Fruit fly (Drosophila melanogaster) whole organism, embryonic: ENCODE measurements around the gene Cfp1.

ENCODE experiments used
- BEAF-32 ChIP-seq: fragments of 200-800 bp; sonication (Bioruptor generic); optimal IDR thresholded peaks from 3 replicates; lab custom pipeline; 2017; ENCODE audit warnings: missing biosample characterization, missing genetic modification characterization, mild to moderate bottlenecking, moderate library complexity, missing genetic modification reagents
- Bteb2 ChIP-seq: fragments of 200-800 bp; sonication (Bioruptor generic); optimal IDR thresholded peaks from 2 replicates; lab custom pipeline; 2016; ENCODE audit warnings: missing biosample characterization, missing genetic modification characterization
- C15 ChIP-seq: fragments of 200-800 bp; sonication (Bioruptor generic); IDR thresholded peaks from 3 replicates; pipeline ENCODE4 v1.3.6; 2022; ENCODE audit warnings: missing biosample characterization, missing genetic modification characterization
- CG10147 ChIP-seq: fragments of 200-800 bp; sonication (Bioruptor generic); optimal IDR thresholded peaks from 2 replicates; lab custom pipeline; 2019; ENCODE audit warnings: missing biosample characterization, mild to moderate bottlenecking, missing genetic modification characterization, moderate library complexity
- CG1024 ChIP-seq: fragments of 200-800 bp; sonication (Bioruptor generic); IDR thresholded peaks from 2 replicates; pipeline ENCODE4 v1.3.6; 2022; ENCODE audit warnings: missing biosample characterization, missing genetic modification characterization
- CG10431 ChIP-seq: fragments of 200-800 bp; sonication (Bioruptor generic); optimal IDR thresholded peaks from 3 replicates; lab custom pipeline; 2018; ENCODE audit warnings: missing biosample characterization, mild to moderate bottlenecking, missing genetic modification characterization
- CG10462 ChIP-seq: fragments of 200-800 bp; sonication (Bioruptor generic); optimal IDR thresholded peaks from 2 replicates; lab custom pipeline; 2016; ENCODE audit warnings: missing biosample characterization, missing genetic modification characterization
- CG10979 ChIP-seq: fragments of 200-800 bp; sonication (Bioruptor generic); optimal IDR thresholded peaks from 2 replicates; lab custom pipeline; 2018; ENCODE audit warnings: missing biosample characterization, mild to moderate bottlenecking, missing genetic modification characterization, moderate library complexity
- CG11696 ChIP-seq: fragments of 200-800 bp; sonication (Bioruptor generic); IDR thresholded peaks from 2 replicates; pipeline ENCODE4 v1.3.6; 2022; ENCODE audit warnings: missing biosample characterization, missing genetic modification characterization
- CG12104 ChIP-seq: fragments of 200-800 bp; sonication (Bioruptor generic); optimal IDR thresholded peaks from 3 replicates; lab custom pipeline; 2016; ENCODE audit warnings: missing biosample characterization, missing genetic modification characterization
- CG12236 ChIP-seq: fragments of 200-800 bp; sonication (Bioruptor generic); optimal IDR thresholded peaks from 2 replicates; lab custom pipeline; 2016; ENCODE audit warnings: missing biosample characterization, missing genetic modification characterization
- CG13287 ChIP-seq: fragments of 200-800 bp; sonication (Bioruptor generic); IDR thresholded peaks from 2 replicates; pipeline ENCODE4 v1.3.6; 2022; ENCODE audit warnings: missing biosample characterization, missing genetic modification characterization; ENCODE audit not compliant: partially characterized antibody
- CG14710 ChIP-seq: fragments of 200-800 bp; sonication (Bioruptor generic); optimal IDR thresholded peaks from 3 replicates; lab custom pipeline; 2019; ENCODE audit warnings: missing biosample characterization, mild to moderate bottlenecking, missing genetic modification characterization, moderate library complexity
- CG1602 ChIP-seq: fragments of 200-800 bp; sonication (Bioruptor generic); optimal IDR thresholded peaks from 3 replicates; lab custom pipeline; 2016; ENCODE audit warnings: missing biosample characterization, missing genetic modification characterization
- CG17912 ChIP-seq: fragments of 200-800 bp; sonication (Bioruptor generic); optimal IDR thresholded peaks from 2 replicates; lab custom pipeline; 2018; ENCODE audit warnings: missing biosample characterization, mild to moderate bottlenecking, missing genetic modification characterization
- CG18764 ChIP-seq: fragments of 200-800 bp; sonication (Bioruptor generic); optimal IDR thresholded peaks from 3 replicates; lab custom pipeline; 2016; ENCODE audit warnings: missing biosample characterization, missing genetic modification characterization
- CG2889 ChIP-seq: fragments of 200-800 bp; sonication (Bioruptor generic); IDR thresholded peaks from 3 replicates; pipeline ENCODE4 v1.3.6; 2022; ENCODE audit warnings: missing biosample characterization, missing genetic modification characterization
- CG3726 ChIP-seq: fragments of 200-800 bp; sonication (Bioruptor generic); IDR thresholded peaks from 3 replicates; pipeline ENCODE4, ENCODE4 v1.3.6; 2022; ENCODE audit warnings: missing biosample characterization, missing genetic modification characterization
- CG43689 ChIP-seq: fragments of 200-800 bp; sonication (Bioruptor generic); IDR thresholded peaks from 2 replicates; pipeline ENCODE4 v1.3.6; 2022; ENCODE audit warnings: missing biosample characterization, missing genetic modification characterization
- CG6689 ChIP-seq: fragments of 200-800 bp; sonication (Bioruptor generic); IDR thresholded peaks from 2 replicates; pipeline ENCODE4 v1.3.6; 2022; ENCODE audit warnings: missing biosample characterization, missing genetic modification characterization
- CG8944 ChIP-seq: fragments of 200-800 bp; sonication (Bioruptor generic); optimal IDR thresholded peaks from 3 replicates; lab custom pipeline; 2016; ENCODE audit warnings: missing biosample characterization, missing genetic modification characterization
- CrebB ChIP-seq: fragments of 200-800 bp; sonication (Bioruptor generic); optimal IDR thresholded peaks from 3 replicates; lab custom pipeline; 2018; ENCODE audit warnings: missing biosample characterization, mild to moderate bottlenecking, missing genetic modification characterization
- Deaf1 ChIP-seq: fragments of 200-800 bp; optimal IDR thresholded peaks from 3 replicates; lab custom pipeline; 2019; ENCODE audit warnings: missing biosample characterization, mild to moderate bottlenecking, missing genetic modification characterization, moderate library complexity
- Dip3 ChIP-seq: fragments of 200-800 bp; sonication (Bioruptor generic); optimal IDR thresholded peaks from 3 replicates; lab custom pipeline; 2016; ENCODE audit warnings: missing biosample characterization, missing genetic modification characterization
- E2f2 ChIP-seq: fragments of 200-800 bp; sonication (Bioruptor generic); IDR thresholded peaks from 2 replicates; pipeline ENCODE4 v1.3.6; 2022; ENCODE audit warnings: missing biosample characterization, missing genetic modification characterization
- Elba2 ChIP-seq: fragments of 200-800 bp; sonication (Bioruptor generic); optimal IDR thresholded peaks from 3 replicates; lab custom pipeline; 2016; ENCODE audit warnings: missing biosample characterization, missing genetic modification characterization
- Hey ChIP-seq: fragments of 200-800 bp; sonication (Bioruptor generic); optimal IDR thresholded peaks from 3 replicates; lab custom pipeline; 2018; ENCODE audit warnings: missing biosample characterization, mild to moderate bottlenecking, missing genetic modification characterization
- Hr39 ChIP-seq: fragments of >200 bp; optimal IDR thresholded peaks from 2 replicates; lab custom pipeline; 2017
- Hr78 ChIP-seq, 2 experiments: fragments of 200-800 bp in 1 of 2; fragments of >200 bp in 1 of 2; sonication (Bioruptor generic) in 1 of 2; optimal IDR thresholded peaks; 2 replicates each; lab custom pipeline; 2017 to 2019; ENCODE audit warnings: missing biosample characterization in 2 of 2, missing genetic modification characterization in 2 of 2, mild to moderate bottlenecking in 1 of 2, moderate library complexity in 1 of 2
- MBD-R2 ChIP-seq: fragments of 200-800 bp; sonication (Bioruptor generic); IDR thresholded peaks from 2 replicates; pipeline ENCODE4 v1.3.6; 2022; ENCODE audit warnings: missing biosample characterization, missing genetic modification characterization
- Rfx ChIP-seq: fragments of 200-800 bp; sonication (Bioruptor generic); IDR thresholded peaks from 2 replicates; pipeline ENCODE4 v1.3.6; 2022; ENCODE audit warnings: missing biosample characterization, missing genetic modification characterization
- Six4 ChIP-seq: fragments of 200-800 bp; sonication (Bioruptor generic); optimal IDR thresholded peaks from 2 replicates; lab custom pipeline; 2016; ENCODE audit warnings: missing biosample characterization, missing genetic modification characterization
- Vsx1 ChIP-seq: fragments of 200-800 bp; sonication (Bioruptor generic); optimal IDR thresholded peaks from 2 replicates; lab custom pipeline; 2017; ENCODE audit warnings: missing biosample characterization, mild to moderate bottlenecking, missing genetic modification characterization, missing genetic modification reagents
- bab2 ChIP-seq: fragments of 200-800 bp; sonication (Bioruptor generic); optimal IDR thresholded peaks from 2 replicates; lab custom pipeline; 2016; ENCODE audit warnings: missing biosample characterization, missing genetic modification characterization
- corto ChIP-seq: fragments of 200-800 bp; sonication (Bioruptor generic); optimal IDR thresholded peaks from 2 replicates; lab custom pipeline; 2016; ENCODE audit warnings: missing biosample characterization, mild to moderate bottlenecking, missing genetic modification characterization, moderate library complexity
- croc ChIP-seq: fragments of 200-800 bp; sonication (Bioruptor generic); conservative IDR thresholded peaks from 3 replicates; pipeline ENCODE4 v1.3.6; 2022; ENCODE audit warnings: missing biosample characterization, missing genetic modification characterization
- disco-r ChIP-seq: fragments of 200-800 bp; sonication (Bioruptor generic); optimal IDR thresholded peaks from 2 replicates; lab custom pipeline; 2016; ENCODE audit warnings: missing biosample characterization, missing genetic modification characterization
- fu2 ChIP-seq: fragments of 200-800 bp; sonication (Bioruptor generic); optimal IDR thresholded peaks from 2 replicates; lab custom pipeline; 2016; ENCODE audit warnings: missing biosample characterization, missing genetic modification characterization
- gem ChIP-seq: fragments of 200-800 bp; sonication (Bioruptor generic); optimal IDR thresholded peaks from 2 replicates; lab custom pipeline; 2019; ENCODE audit warnings: missing biosample characterization, mild to moderate bottlenecking, missing genetic modification characterization, moderate library complexity
- gfzf ChIP-seq: fragments of 200-800 bp; sonication (Bioruptor generic); optimal IDR thresholded peaks from 2 replicates; lab custom pipeline; 2016; ENCODE audit warnings: missing biosample characterization, mild to moderate bottlenecking, missing genetic modification characterization, moderate library complexity
- grau ChIP-seq: fragments of 200-800 bp; optimal IDR thresholded peaks from 3 replicates; lab custom pipeline; 2019; ENCODE audit warnings: missing biosample characterization, mild to moderate bottlenecking, missing genetic modification characterization, moderate library complexity
- h ChIP-seq: fragments of >200 bp; optimal IDR thresholded peaks from 2 replicates; lab custom pipeline; 2017
- her ChIP-seq: fragments of 200-800 bp; sonication (Bioruptor generic); optimal IDR thresholded peaks from 2 replicates; lab custom pipeline; 2016; ENCODE audit warnings: missing biosample characterization, missing genetic modification characterization
- ind ChIP-seq: fragments of 200-800 bp; sonication (Bioruptor generic); optimal IDR thresholded peaks from 3 replicates; lab custom pipeline; 2016; ENCODE audit warnings: missing biosample characterization, missing genetic modification characterization
- inv ChIP-seq: fragments of 200-800 bp; sonication (Bioruptor generic); IDR thresholded peaks from 2 replicates; pipeline ENCODE4 v1.3.6; 2022; ENCODE audit warnings: missing biosample characterization, missing genetic modification characterization; ENCODE audit not compliant: partially characterized antibody
- mirr ChIP-seq: fragments of 200-800 bp; sonication (Bioruptor generic); optimal IDR thresholded peaks from 3 replicates; lab custom pipeline; 2018; ENCODE audit warnings: missing biosample characterization, mild to moderate bottlenecking, missing genetic modification characterization
- mld ChIP-seq: fragments of 200-800 bp; sonication (Bioruptor generic); IDR thresholded peaks from 3 replicates; pipeline ENCODE4 v1.3.6; 2022; ENCODE audit warnings: missing biosample characterization, missing genetic modification characterization; ENCODE audit not compliant: partially characterized antibody
- sisA ChIP-seq: fragments of 200-800 bp; sonication (Bioruptor generic); IDR thresholded peaks from 2 replicates; pipeline ENCODE4 v1.3.6; 2022; ENCODE audit warnings: missing biosample characterization, missing genetic modification characterization
- sqz ChIP-seq: fragments of 200-800 bp; sonication (Bioruptor generic); optimal IDR thresholded peaks from 3 replicates; lab custom pipeline; 2018; ENCODE audit warnings: missing biosample characterization, mild to moderate bottlenecking, missing genetic modification characterization
- vfl ChIP-seq: fragments of 200-800 bp; sonication (Bioruptor generic); optimal IDR thresholded peaks from 2 replicates; lab custom pipeline; 2016; ENCODE audit warnings: missing biosample characterization, missing genetic modification characterization
- yki ChIP-seq: fragments of >200 bp; optimal IDR thresholded peaks from 3 replicates; lab custom pipeline; 2018
- zfh1 ChIP-seq: fragments of 200-800 bp; sonication (Bioruptor generic); IDR thresholded peaks from 3 replicates; pipeline ENCODE4 v1.3.6; 2022; ENCODE audit warnings: missing biosample characterization, missing genetic modification characterization

The Cfp1 gene

dm6 chrX:9297661-9298433 lies 25.1 kb upstream of the Cfp1 start (continued):
- no peak for TF ChIP-seq CG2889 (GFP tag; lab: Robert Waterston, UW)
- no peak for TF ChIP-seq Elba2 (GFP tag; lab: Kevin White, UChicago)
- TF ChIP-seq mld (GFP tag; lab: Robert Waterston, UW): no peak
- TF ChIP-seq Dip3 (GFP tag; lab: Kevin White, UChicago): peak; percentile 4
- no peak for TF ChIP-seq ind (GFP tag; lab: Kevin White, UChicago)
- no peak for TF ChIP-seq CG10147 (GFP tag; lab: Kevin White, UChicago)
- TF ChIP-seq CG10431 (GFP tag; lab: Kevin White, UChicago): no peak
- no peak for TF ChIP-seq corto (GFP tag; lab: Kevin White, UChicago)
- no peak for TF ChIP-seq BEAF-32
- no peak for TF ChIP-seq Vsx1
- no peak for TF ChIP-seq CG3726 (GFP tag; lab: Robert Waterston, UW)
- TF ChIP-seq CG11696 (GFP tag; lab: Robert Waterston, UW): no peak
- TF ChIP-seq CG13287 (GFP tag; lab: Robert Waterston, UW): no peak
- no peak for TF ChIP-seq Hey
- peak; percentile 45; the same call in 1 of the 2 replicates for TF ChIP-seq Rfx (GFP tag; lab: Robert Waterston, UW)
- no peak for TF ChIP-seq MBD-R2 (GFP tag; lab: Robert Waterston, UW)
- no peak for TF ChIP-seq bab2 (GFP tag; lab: Kevin White, UChicago)
- TF ChIP-seq CG14710: no peak
- no peak for TF ChIP-seq Six4 (GFP tag; lab: Kevin White, UChicago)
- no peak for TF ChIP-seq CG10979 (tag; lab: Kevin White, UChicago)
- no peak for TF ChIP-seq mirr
- TF ChIP-seq inv: no peak
- TF ChIP-seq gfzf: no peak
- peak; percentile 43 for TF ChIP-seq grau (tag; lab: Kevin White, UChicago)
- TF ChIP-seq CG8944 (GFP tag; lab: Kevin White, UChicago): no peak
- no peak for TF ChIP-seq yki
- TF ChIP-seq fu2: no peak
- TF ChIP-seq Hr78 (GFP tag; optimal IDR thresholded peaks at IDR 0.05; lab: Kevin White, UChicago): no peak
- TF ChIP-seq gem: peak; percentile 53
- TF ChIP-seq C15 (GFP tag; lab: Robert Waterston, UW): no peak
- no peak for TF ChIP-seq vfl (GFP tag; lab: Kevin White, UChicago)
- TF ChIP-seq CG12104 (GFP tag; lab: Kevin White, UChicago): no peak
- TF ChIP-seq h: no peak
- TF ChIP-seq CG43689 (GFP tag; lab: Robert Waterston, UW): no peak
- no peak for TF ChIP-seq CG18764 (GFP tag; lab: Kevin White, UChicago)
- no peak for TF ChIP-seq her (GFP tag; lab: Kevin White, UChicago)
- TF ChIP-seq croc (GFP tag; lab: Robert Waterston, UW): no peak
- no peak for TF ChIP-seq zfh1 (GFP tag; lab: Robert Waterston, UW)
- TF ChIP-seq E2f2: no peak
- no peak for TF ChIP-seq Deaf1 (tag; lab: Kevin White, UChicago)
- no peak for TF ChIP-seq CG1024
- no peak for TF ChIP-seq sqz (GFP tag; lab: Kevin White, UChicago)
- no peak for TF ChIP-seq CG17912 (GFP tag; lab: Kevin White, UChicago)
- no peak for TF ChIP-seq CG12236 (GFP tag; lab: Kevin White, UChicago)
- TF ChIP-seq CG10462 (GFP tag; lab: Kevin White, UChicago): no peak
- TF ChIP-seq CrebB (tag; lab: Kevin White, UChicago): no peak
- no peak for TF ChIP-seq Hr39 (lab: Kevin White, UChicago)
- TF ChIP-seq CG6689: no peak
- TF ChIP-seq Bteb2 (GFP tag; lab: Kevin White, UChicago): no peak
- TF ChIP-seq disco-r (GFP tag; lab: Kevin White, UChicago): no peak
- no peak for TF ChIP-seq CG1602 (GFP tag; lab: Kevin White, UChicago)
- TF ChIP-seq sisA (GFP tag; lab: Robert Waterston, UW): no peak
